Fruit fly (Drosophila melanogaster) S2 (cell line): ENCODE measurements around the gene Rcd-1.

ENCODE experiments used
- CG8478 ChIP-seq: fragments of >200 bp; optimal IDR thresholded peaks from 2 replicates; lab custom pipeline; 2018
- CTCF ChIP-seq, 2 experiments: fragments of >200 bp; optimal IDR thresholded peaks; 2 replicates each; lab custom pipeline; 2018

The Rcd-1 gene

dm6 chrX:19688848-19689247, 50.3 kb downstream of the Rcd-1 start, which contains the start of gene CG14227:
TSS of gene CG14227 (minus strand) at chrX:19688948.
- TF ChIP-seq CTCF (optimal IDR thresholded peaks at IDR 0.05; lab: Kevin White, UChicago) (no peak), CG8478 (no peak)

- TF ChIP-seq CTCF (optimal IDR thresholded peaks at IDR 0.05; lab: Kevin White, UChicago) (no peak), CG8478 (no peak)
These were observed 51.5 kb downstream of the Rcd-1 start for dm6 chrX:19690050-19690449.
